Worm (Caenorhabditis elegans) whole organism, L4/young adult: Measurements from ENCODE around the gene F14F9.6.

Experiments used
- W03F9.2 ChIP-seq: fragments of 150-350 bp; optimal IDR thresholded peaks from 2 replicates; lab custom pipeline; 2014; ENCODE audit warnings: missing biosample characterization, missing genetic modification characterization
- dao-5 ChIP-seq: sonication (generic microtip); optimal IDR thresholded peaks from 2 replicates; lab custom pipeline; 2016; ENCODE audit warnings: missing genotype, missing genetic modification characterization, moderate library complexity, missing compliant biosample characterization
- him-1 ChIP-seq: sonication (generic microtip); optimal IDR thresholded peaks from 2 replicates; lab custom pipeline; 2016; ENCODE audit warnings: missing genotype, missing genetic modification reagents, missing genetic modification characterization, missing compliant biosample characterization

Gene F14F9.6

ce11 chrV:5150880-5151279 is 4.6 kb upstream of the F14F9.6 start, which contains the start of gene srh-130:
TSS of gene srh-130 (plus strand) at chrV:5151180.
- TF ChIP-seq dao-5 (tag; lab: Kevin White, UChicago), result no peak

ce11 chrV:5144541-5144940 is 1.8 kb downstream of the F14F9.6 start, which contains the start of gene F14F9.2:
TSS of gene F14F9.2 (plus strand) at chrV:5144841.
- no peak for TF ChIP-seq dao-5 (tag; lab: Kevin White, UChicago)
- TF ChIP-seq him-1 (tag; lab: Kevin White, UChicago), result no peak
- no peak for TF ChIP-seq W03F9.2

ce11 chrV:5143785-5144184 is 2.5 kb downstream of the F14F9.6 start, which contains the start of gene srh-129:
TSS of gene srh-129 (minus strand) at chrV:5143885.
- no peak for TF ChIP-seq dao-5 (tag; lab: Kevin White, UChicago)
- no peak for TF ChIP-seq him-1 (tag; lab: Kevin White, UChicago)
- TF ChIP-seq W03F9.2, result no peak

ce11 chrV:5137919-5138318 is 8.4 kb downstream of the F14F9.6 start, which contains the start of gene F14F9.3:
TSS of gene F14F9.3 (plus strand) at chrV:5138219.
- no peak for TF ChIP-seq him-1 (tag; lab: Kevin White, UChicago)
- no peak for TF ChIP-seq W03F9.2
- TF ChIP-seq dao-5 (tag; lab: Kevin White, UChicago), result no peak

- TF ChIP-seq dao-5 (tag; lab: Kevin White, UChicago) (no peak), him-1 (tag; lab: Kevin White, UChicago) (no peak), W03F9.2 (no peak)
These were observed 13.9 kb downstream of the F14F9.6 start, which contains the start of gene F14F9.4 for ce11 chrV:5132441-5132840. TSS of gene F14F9.4 (plus strand) at chrV:5132741.

- TF ChIP-seq W03F9.2 (peak; percentile 29), him-1 (tag; lab: Kevin White, UChicago) (no peak)
These were observed 14.9 kb downstream of the F14F9.6 start for ce11 chrV:5131380-5131779.

ce11 chrV:5130018-5130417 is 16.3 kb downstream of the F14F9.6 start, which contains the start of gene F14F9.8:
TSS of gene F14F9.8 (plus strand) at chrV:5130318.
- TF ChIP-seq W03F9.2 (no peak), dao-5 (tag; lab: Kevin White, UChicago) (no peak), him-1 (tag; lab: Kevin White, UChicago) (no peak)

ce11 chrV:5126793-5127192 is 19.5 kb downstream of the F14F9.6 start, which contains the start of gene F14F9.5:
TSS of gene F14F9.5 (plus strand) at chrV:5127093.
- TF ChIP-seq dao-5 (tag; lab: Kevin White, UChicago), result no peak
- TF ChIP-seq W03F9.2, result no peak
- no peak for TF ChIP-seq him-1 (tag; lab: Kevin White, UChicago)

ce11 chrV:5119679-5120078 is 26.6 kb downstream of the F14F9.6 start, which contains the start of gene sid-1:
TSS of gene sid-1 (plus strand) at chrV:5119970.
- TF ChIP-seq dao-5 (tag; lab: Kevin White, UChicago) (no peak), him-1 (tag; lab: Kevin White, UChicago) (no peak), W03F9.2 (no peak)

- TF ChIP-seq him-1 (tag; lab: Kevin White, UChicago) (no peak), dao-5 (tag; lab: Kevin White, UChicago) (no peak), W03F9.2 (no peak)
These were observed 27.2 kb downstream of the F14F9.6 start, which contains the start of gene C04F5.9 for ce11 chrV:5119109-5119508. TSS of gene C04F5.9 (minus strand) at chrV:5119209.

ce11 chrV:5113654-5114053 is 32.6 kb downstream of the F14F9.6 start, which contains the start of gene C04F5.8:
TSS of gene C04F5.8 (minus strand) at chrV:5113754.
- TF ChIP-seq dao-5 (tag; lab: Kevin White, UChicago), result no peak
- TF ChIP-seq W03F9.2, result no peak
- no peak for TF ChIP-seq him-1 (tag; lab: Kevin White, UChicago)

ce11 chrV:5110684-5111083 is 35.6 kb downstream of the F14F9.6 start, which contains the start of gene ugt-63:
TSS of gene ugt-63 (minus strand) at chrV:5110772.
- no peak for TF ChIP-seq dao-5 (tag; lab: Kevin White, UChicago)
- no peak for TF ChIP-seq him-1 (tag; lab: Kevin White, UChicago)
- no peak for TF ChIP-seq W03F9.2

ce11 chrV:5107816-5108215 is 38.5 kb downstream of the F14F9.6 start, which contains the start of gene srab-3:
TSS of gene srab-3 (minus strand) at chrV:5107916.
- no peak for TF ChIP-seq him-1 (tag; lab: Kevin White, UChicago)
- no peak for TF ChIP-seq dao-5 (tag; lab: Kevin White, UChicago)
- no peak for TF ChIP-seq W03F9.2

- TF ChIP-seq W03F9.2 (no peak), dao-5 (tag; lab: Kevin White, UChicago) (no peak), him-1 (tag; lab: Kevin White, UChicago) (no peak)
These were observed 41.4 kb downstream of the F14F9.6 start, which contains the start of gene srab-2 for ce11 chrV:5104934-5105333. TSS of gene srab-2 (minus strand) at chrV:5105034.

ce11 chrV:5102017-5102416 is 44.3 kb downstream of the F14F9.6 start, which contains the start of gene srab-1:
TSS of gene srab-1 (minus strand) at chrV:5102117.
- TF ChIP-seq W03F9.2 (no peak), him-1 (tag; lab: Kevin White, UChicago) (no peak), dao-5 (tag; lab: Kevin White, UChicago) (no peak)
